Worm (Caenorhabditis elegans): ENCODE results near the gene clec-118.

ce11 chrII:602020-602419 lies 10.2 kb downstream of the clec-118 start, which contains the start of gene nhl-3:
- no peak for TF ChIP-seq ets-4 (tag; optimal IDR thresholded peaks at IDR 0.05)
- TF ChIP-seq unc-3 (GFP tag; conservative IDR thresholded peaks at IDR 0.05): no peak
- TF ChIP-seq unc-3 (tag; optimal IDR thresholded peaks at IDR 0.05): no peak
